Worm (Caenorhabditis elegans): ENCODE data around the gene srb-5.
"Not testable (repeated sequence)": the region's sequence is repeated elsewhere in the genome, so short reads cannot be mapped to it uniquely, and the experiment has no call there.

The srb-5 gene

ce11 chrII:5166738-5167137 is 3.6 kb upstream of the srb-5 start, which contains the start of gene srb-3:
Gene srb-3 (minus strand): TSS chrII:5166838.
- TF ChIP-seq pha-4 (tag; optimal IDR thresholded peaks at IDR 0.05) (no peak), dpl-1 (GFP tag; optimal IDR thresholded peaks at IDR 0.05) (no peak), madf-6 (GFP tag; IDR thresholded peaks at IDR 0.05) (no peak), atf-7 (tag; optimal IDR thresholded peaks at IDR 0.05) (no peak), unc-130 (GFP tag; optimal IDR thresholded peaks at IDR 0.05) (no peak), aptf-3 (GFP tag; IDR thresholded peaks at IDR 0.05) (no peak), B0336.3 (GFP tag; IDR thresholded peaks at IDR 0.05) (no peak), ztf-28 (GFP tag; IDR thresholded peaks at IDR 0.05) (no peak), ztf-18 (tag; optimal IDR thresholded peaks at IDR 0.05) (no peak), Y95B8A.8 (GFP tag; IDR thresholded peaks at IDR 0.05) (no peak), gei-17 (GFP tag; optimal IDR thresholded peaks at IDR 0.05) (no peak), F57A8.1 (GFP tag; optimal IDR thresholded peaks at IDR 0.05) (no peak), dpff-1 (tag; optimal IDR thresholded peaks at IDR 0.05) (no peak), athp-1 (tag; optimal IDR thresholded peaks at IDR 0.05) (no peak), nhr-120 (GFP tag; IDR thresholded peaks at IDR 0.05) (no peak)

- TF ChIP-seq sptf-2 (GFP tag; optimal IDR thresholded peaks at IDR 0.05) (no peak), hlh-12 (tag; optimal IDR thresholded peaks at IDR 0.05) (no peak), ztf-25 (GFP tag; IDR thresholded peaks at IDR 0.05) (no peak), F39B2.1 (GFP tag; IDR thresholded peaks at IDR 0.05) (no peak), cebp-1 (GFP tag; IDR thresholded peaks at IDR 0.05) (no peak), cebp-1 (tag; optimal IDR thresholded peaks at IDR 0.05) (no peak), sdz-38 (tag; optimal IDR thresholded peaks at IDR 0.05) (no peak), egrh-3 (GFP tag; IDR thresholded peaks at IDR 0.05) (no peak), rpc-1 (optimal IDR thresholded peaks at IDR 0.05) (no peak), rpc-1 (tag; optimal IDR thresholded peaks at IDR 0.05) (no peak), F57C9.4 (tag; optimal IDR thresholded peaks at IDR 0.05) (no peak), snpc-1.3 (tag; optimal IDR thresholded peaks at IDR 0.05; ENCODE audit: insufficient read depth) (no peak), lsl-1 (GFP tag; optimal IDR thresholded peaks at IDR 0.05) (no peak), rec-8 (tag; optimal IDR thresholded peaks at IDR 0.05) (no peak), T26A5.8 (tag; optimal IDR thresholded peaks at IDR 0.05) (no peak), ets-4 (GFP tag; optimal IDR thresholded peaks at IDR 0.05) (no peak), athp-1 (tag; optimal IDR thresholded peaks at IDR 0.05) (no peak), nhr-179 (tag; optimal IDR thresholded peaks at IDR 0.05) (no peak), snpc-3.4 (tag; optimal IDR thresholded peaks at IDR 0.05) (no peak), F33H1.4 (GFP tag; IDR thresholded peaks at IDR 0.05) (no peak), Y67H2A.10 (GFP tag; conservative IDR thresholded peaks at IDR 0.05) (no peak)
These were observed 2.1 kb downstream of the srb-5 start, which contains the start of gene C27D6.11 for ce11 chrII:5161102-5161501. Gene C27D6.11 (minus strand): TSS chrII:5161202.

- not testable (repeated sequence) for TF ChIP-seq sptf-2 (GFP tag; optimal IDR thresholded peaks at IDR 0.05); him-1 (tag; optimal IDR thresholded peaks at IDR 0.05); ceh-27 (GFP tag; optimal IDR thresholded peaks at IDR 0.05)
These were observed 4.4 kb downstream of the srb-5 start, which contains the start of gene F58A6.9 for ce11 chrII:5158774-5159173. Gene F58A6.9 (minus strand): TSS chrII:5158874.

- TF ChIP-seq C06A6.2 (GFP tag; conservative IDR thresholded peaks at IDR 0.05) (no peak), ama-1 (optimal IDR thresholded peaks at IDR 0.05) (no peak), ama-1 (GFP tag; optimal IDR thresholded peaks at IDR 0.05) (no peak), T26A5.8 (tag; optimal IDR thresholded peaks at IDR 0.05) (no peak), K11D2.4 (GFP tag; IDR thresholded peaks at IDR 0.05) (no peak), lir-1 (GFP tag; conservative IDR thresholded peaks at IDR 0.05) (no peak), snpc-3.4 (tag; optimal IDR thresholded peaks at IDR 0.05) (no peak), nfya-2 (GFP tag; IDR thresholded peaks at IDR 0.05) (no peak), snpc-4 (GFP tag; optimal IDR thresholded peaks at IDR 0.05) (no peak), snpc-4 (tag; optimal IDR thresholded peaks at IDR 0.05) (no peak), F22D6.2 (tag; optimal IDR thresholded peaks at IDR 0.05) (no peak), ets-4 (GFP tag; optimal IDR thresholded peaks at IDR 0.05) (no peak), nhr-90 (tag; optimal IDR thresholded peaks at IDR 0.05) (no peak)
These were observed 5.7 kb downstream of the srb-5 start, which contains the start of gene srb-13 for ce11 chrII:5157525-5157924. Gene srb-13 (minus strand): TSS chrII:5157625.
